Fruit fly (Drosophila melanogaster): ENCODE measurements around the gene pcx.

DNA sequence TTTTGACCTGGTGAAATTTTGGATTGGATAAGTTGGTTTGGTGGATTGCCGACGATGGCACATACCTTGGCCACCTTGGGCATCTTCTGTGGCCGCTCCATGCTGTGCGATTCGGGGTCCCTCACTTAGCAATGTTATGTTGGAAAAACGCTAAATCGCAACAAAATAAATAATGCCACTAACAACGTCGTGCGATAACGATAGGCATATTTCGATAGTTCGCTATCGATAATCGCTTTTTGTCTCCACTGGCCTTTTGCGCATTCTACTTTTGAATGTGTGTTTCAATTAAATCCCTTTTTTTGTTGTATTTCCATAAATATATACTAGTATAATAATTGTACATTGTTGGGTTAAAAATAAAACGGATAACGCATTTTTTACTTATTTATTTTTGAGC is 24.7 kb downstream of the pcx start, which contains the start of gene crn:
- TF ChIP-seq Blimp-1 (GFP tag; optimal IDR thresholded peaks at IDR 0.05) (no peak), mam (GFP tag; optimal IDR thresholded peaks at IDR 0.05) (no peak), CG17612 (GFP tag; IDR thresholded peaks at IDR 0.05) (no peak), danr (GFP tag; IDR thresholded peaks at IDR 0.05) (no peak), insv (GFP tag; optimal IDR thresholded peaks at IDR 0.05) (no peak), chn (GFP tag; optimal IDR thresholded peaks at IDR 0.05) (no peak), jigr1 (GFP tag; IDR thresholded peaks at IDR 0.05) (no peak), Ssrp (tag; optimal IDR thresholded peaks at IDR 0.05) (no peak), Mrtf (GFP tag; IDR thresholded peaks at IDR 0.05) (no peak), CG16779 (GFP tag; IDR thresholded peaks at IDR 0.05) (no peak)
